Fruit fly (Drosophila melanogaster): Measurements from ENCODE around the gene CG34149.

dm6 chr3R:22402355-22402754, 22.4 kb downstream of the CG34149 start, which contains the start of gene CG13856:
- TF ChIP-seq pan (optimal IDR thresholded peaks at IDR 0.05) (no peak), psq (optimal IDR thresholded peaks at IDR 0.05) (no peak), CG8478 (optimal IDR thresholded peaks at IDR 0.05) (no peak)
